Fruit fly (Drosophila melanogaster) Kc167 (cell line): ENCODE data around the gene CG1273.
A peak's percentile ranks its signal among the peaks of the same experiment; 100 is the strongest.

ENCODE experiments used
- Myc ChIP-seq: fragments of >200 bp; optimal IDR thresholded peaks from 2 replicates; lab custom pipeline; 2017; ENCODE audit warnings: missing external identifiers
- Sin3A ChIP-seq: fragments of >200 bp; optimal IDR thresholded peaks from 2 replicates; lab custom pipeline; 2018; ENCODE audit warnings: missing external identifiers
- h ChIP-seq: fragments of >200 bp; optimal IDR thresholded peaks from 3 replicates; lab custom pipeline; 2018; ENCODE audit warnings: missing external identifiers
- insv ChIP-seq: fragments of >200 bp; optimal IDR thresholded peaks from 3 replicates; lab custom pipeline; 2018; ENCODE audit warnings: missing external identifiers
- psq ChIP-seq: fragments of >200 bp; optimal IDR thresholded peaks from 2 replicates; lab custom pipeline; 2017; ENCODE audit warnings: missing external identifiers
- ttk ChIP-seq: sonication (Bioruptor generic); optimal IDR thresholded peaks from 2 replicates; lab custom pipeline; 2017; ENCODE audit warnings: missing external identifiers

Gene CG1273

DNA sequence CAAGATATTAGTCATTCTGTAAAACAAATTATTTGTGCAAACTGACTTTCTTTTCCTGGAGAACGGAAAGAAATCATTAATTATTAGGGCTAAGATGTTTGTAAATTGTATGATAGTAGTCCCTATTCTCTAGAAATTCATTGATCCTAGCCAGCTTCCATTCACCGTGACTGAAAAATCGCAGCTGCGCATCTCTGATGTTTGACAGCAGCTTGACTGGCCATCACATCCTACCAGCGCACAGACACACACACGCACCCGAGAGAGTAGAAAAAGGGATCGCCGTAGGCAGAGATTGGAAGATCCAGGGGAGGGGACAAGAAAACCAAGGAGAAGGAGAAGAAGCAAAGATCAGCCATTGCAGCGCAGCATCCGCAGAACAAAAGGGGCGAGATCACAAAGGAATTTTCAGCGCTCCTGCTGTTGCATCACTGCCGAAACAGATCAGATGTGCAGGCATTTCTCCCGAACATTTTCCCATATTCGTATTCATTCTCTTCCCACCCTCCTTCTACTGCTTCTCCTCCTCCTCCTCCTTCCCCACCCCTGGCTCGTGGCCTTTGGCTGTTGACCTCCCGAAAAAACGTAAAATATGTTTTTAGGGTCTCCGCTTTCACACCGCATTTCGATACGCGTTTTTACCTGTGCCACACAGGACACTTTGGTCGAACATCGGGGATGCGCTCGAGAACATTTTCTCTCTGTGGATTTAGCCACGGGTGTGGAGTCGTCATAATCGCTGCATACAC, 10.5 kb upstream of the CG1273 start:
- TF ChIP-seq h (lab: Kevin White, UChicago) (no peak), ttk (lab: Kevin White, UChicago) (no peak)

DNA sequence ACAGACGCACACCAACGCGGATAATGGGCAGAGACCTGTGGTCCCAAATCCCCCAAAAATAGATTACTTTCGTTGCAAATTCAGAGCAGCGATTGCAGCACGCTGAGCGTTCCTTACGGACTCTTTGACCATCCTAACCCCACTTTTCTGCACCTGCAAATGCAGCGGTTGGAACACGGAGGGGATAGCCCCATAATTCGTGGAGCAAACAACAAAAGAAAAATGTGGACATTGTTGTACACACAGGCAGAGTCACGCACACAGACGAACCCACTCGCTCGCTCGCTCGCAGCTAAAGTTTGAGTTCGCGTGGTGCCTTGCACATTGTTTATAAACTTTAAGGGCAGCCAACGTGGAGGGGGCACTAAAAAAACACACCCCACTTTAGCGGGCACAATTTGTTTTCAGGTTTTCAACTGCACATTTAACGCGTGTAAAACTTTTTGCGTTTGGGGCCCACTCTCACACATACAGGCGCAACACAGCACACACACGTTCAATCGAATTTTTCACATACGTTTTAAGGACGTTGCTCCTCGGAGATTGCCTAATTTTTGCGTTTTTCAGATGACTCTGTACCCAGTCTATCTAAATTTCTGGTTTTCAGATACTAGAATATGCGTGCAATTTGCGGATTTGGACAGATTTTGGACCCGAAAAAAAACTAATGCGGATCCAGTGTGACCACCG, 9.8 kb upstream of the CG1273 start:
- TF ChIP-seq ttk (lab: Kevin White, UChicago): no peak
- TF ChIP-seq Myc (lab: Kevin White, UChicago): no peak
- no peak for TF ChIP-seq insv
- no peak for TF ChIP-seq h (lab: Kevin White, UChicago)
- TF ChIP-seq psq (lab: Kevin White, UChicago): no peak

DNA sequence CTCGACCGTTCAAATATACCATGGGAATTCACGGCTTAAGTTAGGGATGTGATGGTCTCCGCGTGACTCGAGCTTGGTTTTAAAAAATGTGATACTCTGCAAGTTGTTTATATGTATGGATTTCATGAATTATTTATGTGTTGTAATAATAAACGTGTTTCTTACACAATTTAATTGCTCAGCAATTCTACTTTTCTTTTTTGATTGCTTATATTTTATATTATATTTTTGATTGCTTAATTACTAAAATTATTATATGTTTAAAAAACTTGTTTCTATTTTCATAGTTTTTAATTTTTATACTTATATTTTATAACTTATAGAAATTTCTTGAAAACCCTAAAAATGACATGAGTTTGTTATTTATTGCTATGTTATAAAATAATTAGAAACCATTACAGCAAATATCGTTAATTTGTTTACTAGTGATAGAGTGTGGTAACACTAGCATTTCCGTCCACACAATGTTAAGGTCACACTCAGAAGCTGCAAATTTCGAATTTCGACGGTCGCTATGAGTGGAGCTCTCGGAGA, 9.2 kb upstream of the CG1273 start, which contains the start of the genes ago and CG1265:
Gene ago, minus strand, starts transcription at position 6 of the 534 bp plus-strand sequence.
Gene CG1265, plus strand, starts transcription at position 476 of the 534 bp plus-strand sequence.
- TF ChIP-seq Myc (lab: Kevin White, UChicago) (no peak), ttk (lab: Kevin White, UChicago) (no peak), Sin3A (lab: Kevin White, UChicago) (peak; percentile 30), psq (lab: Kevin White, UChicago) (no peak), h (lab: Kevin White, UChicago) (no peak)

DNA sequence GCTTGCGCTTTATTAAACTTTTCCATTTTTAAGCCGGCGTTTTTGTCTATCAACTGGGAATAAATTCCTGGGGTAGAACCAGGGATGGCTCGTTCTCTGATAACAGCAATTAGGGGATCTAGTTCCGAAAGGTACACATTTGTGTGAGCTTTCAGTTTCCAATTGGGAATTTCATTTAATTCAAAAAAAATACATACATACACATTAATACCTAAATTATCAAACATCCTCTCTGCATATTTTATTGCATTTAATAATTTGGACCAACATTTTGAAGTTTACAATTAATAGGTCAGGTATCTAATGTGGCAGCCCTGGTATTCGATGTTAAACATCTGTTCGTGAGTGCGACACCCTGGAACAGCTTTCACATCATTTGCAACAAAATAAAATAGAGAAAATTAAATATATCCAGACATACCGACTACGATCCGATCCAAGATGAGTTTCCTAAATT, 4.4 kb upstream of the CG1273 start, which contains the start of the genes CG15011 and CG1309:
Gene CG15011, minus strand, starts transcription at position 51 of the 457 bp plus-strand sequence.
Gene CG1309, plus strand, starts transcription at position 329 of the 457 bp plus-strand sequence.
- no peak for TF ChIP-seq Myc (lab: Kevin White, UChicago)
- TF ChIP-seq insv: no peak
- no peak for TF ChIP-seq ttk (lab: Kevin White, UChicago)
- TF ChIP-seq Sin3A (lab: Kevin White, UChicago): no peak
- TF ChIP-seq psq (lab: Kevin White, UChicago): no peak
- no peak for TF ChIP-seq h (lab: Kevin White, UChicago)

DNA sequence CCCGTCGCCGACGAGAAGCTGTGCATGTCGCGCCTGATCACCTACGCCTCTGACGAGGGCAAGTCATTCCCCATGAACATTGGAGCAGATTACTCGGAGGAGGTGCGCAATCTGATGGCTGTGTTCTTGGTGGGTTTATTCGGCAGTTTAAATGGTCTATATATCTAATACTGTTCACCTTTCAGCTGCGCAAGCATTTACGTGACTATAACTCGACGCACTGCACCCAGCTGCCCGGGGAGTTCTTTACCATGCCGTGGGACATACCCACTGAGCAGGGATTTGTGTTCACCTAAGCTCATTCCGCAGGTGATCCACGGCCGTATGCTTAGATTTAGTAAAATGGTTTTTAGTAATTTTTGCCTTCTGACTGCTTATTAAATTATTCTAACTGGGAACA, 2.3 kb upstream of the CG1273 start:
- TF ChIP-seq Myc (lab: Kevin White, UChicago): no peak
- no peak for TF ChIP-seq ttk (lab: Kevin White, UChicago)
- no peak for TF ChIP-seq Sin3A (lab: Kevin White, UChicago)
- no peak for TF ChIP-seq insv
- no peak for TF ChIP-seq psq (lab: Kevin White, UChicago)
- no peak for TF ChIP-seq h (lab: Kevin White, UChicago)

DNA sequence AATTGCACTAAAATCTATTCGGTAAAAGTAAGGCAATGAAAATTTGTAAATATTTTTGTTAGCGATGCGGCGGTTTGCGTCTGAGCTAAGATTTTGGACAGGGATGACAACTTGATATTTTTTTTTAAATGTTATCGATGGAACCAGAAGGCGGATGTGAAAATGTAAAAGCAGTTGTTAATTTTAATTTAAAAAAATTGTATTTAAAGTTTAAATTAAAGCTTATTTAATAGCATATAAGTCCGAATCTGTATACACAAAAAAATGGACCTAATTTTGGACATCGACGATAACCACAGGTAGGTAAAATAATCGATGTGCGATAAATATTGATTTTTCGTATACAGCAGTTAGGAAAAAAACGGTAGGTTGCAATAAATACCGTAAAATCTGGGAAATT, 1.1 kb upstream of the CG1273 start, which contains the start of the genes CG11586 and VhaM9.7-a:
Gene CG11586, minus strand, starts transcription at position 87 of the 400 bp plus-strand sequence.
Gene VhaM9.7-a, plus strand, starts transcription at position 322 of the 400 bp plus-strand sequence.
- no peak for TF ChIP-seq psq (lab: Kevin White, UChicago)
- TF ChIP-seq insv: no peak
- TF ChIP-seq Sin3A (lab: Kevin White, UChicago): no peak
- TF ChIP-seq h (lab: Kevin White, UChicago): no peak
- no peak for TF ChIP-seq ttk (lab: Kevin White, UChicago)
- no peak for TF ChIP-seq Myc (lab: Kevin White, UChicago)

DNA sequence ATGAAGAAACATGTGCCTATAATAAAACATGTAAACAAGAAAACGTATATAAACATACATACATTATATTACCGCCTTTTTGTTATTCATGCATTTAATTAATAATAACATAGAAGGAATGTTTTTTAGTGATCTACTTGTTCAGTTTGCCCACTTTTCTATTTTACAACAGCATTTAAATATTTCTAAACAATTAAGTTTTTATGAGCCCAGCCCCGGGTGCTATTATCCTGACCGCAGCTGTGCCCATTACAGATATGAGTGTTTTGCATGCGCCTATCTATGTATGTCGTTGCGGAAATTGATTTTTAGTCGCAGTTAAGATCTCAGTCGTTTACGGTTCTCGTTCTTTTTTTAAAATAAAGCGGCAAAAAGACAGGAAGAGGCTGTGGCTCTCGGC, 1.4 kb downstream of the CG1273 start:
- no peak for TF ChIP-seq psq (lab: Kevin White, UChicago)
- TF ChIP-seq insv: no peak
- TF ChIP-seq h (lab: Kevin White, UChicago): no peak
- no peak for TF ChIP-seq ttk (lab: Kevin White, UChicago)
- no peak for TF ChIP-seq Myc (lab: Kevin White, UChicago)
- TF ChIP-seq Sin3A (lab: Kevin White, UChicago): no peak

DNA sequence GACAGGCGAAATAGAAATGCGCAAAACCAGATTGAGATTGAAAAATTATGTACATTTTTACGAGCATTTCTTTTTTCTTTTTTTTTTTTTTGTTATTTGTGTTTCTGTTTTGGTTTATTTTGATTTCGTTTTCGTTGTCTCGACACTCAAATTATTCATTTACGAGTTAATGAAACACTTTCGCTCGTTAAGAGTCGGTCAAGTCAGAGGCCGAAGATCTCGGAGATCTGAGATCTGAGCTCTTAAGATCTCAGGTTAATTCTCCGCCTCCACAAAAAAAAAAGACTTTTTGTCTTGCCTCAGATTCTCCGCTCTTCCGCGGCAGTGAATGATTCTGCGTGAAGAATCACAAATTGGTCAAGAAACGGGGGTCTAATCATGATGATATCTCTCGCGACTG, 2.3 kb downstream of the CG1273 start:
- TF ChIP-seq Sin3A (lab: Kevin White, UChicago) (no peak), Myc (lab: Kevin White, UChicago) (no peak), h (lab: Kevin White, UChicago) (no peak), insv (no peak), psq (lab: Kevin White, UChicago) (no peak), ttk (lab: Kevin White, UChicago) (no peak)

DNA sequence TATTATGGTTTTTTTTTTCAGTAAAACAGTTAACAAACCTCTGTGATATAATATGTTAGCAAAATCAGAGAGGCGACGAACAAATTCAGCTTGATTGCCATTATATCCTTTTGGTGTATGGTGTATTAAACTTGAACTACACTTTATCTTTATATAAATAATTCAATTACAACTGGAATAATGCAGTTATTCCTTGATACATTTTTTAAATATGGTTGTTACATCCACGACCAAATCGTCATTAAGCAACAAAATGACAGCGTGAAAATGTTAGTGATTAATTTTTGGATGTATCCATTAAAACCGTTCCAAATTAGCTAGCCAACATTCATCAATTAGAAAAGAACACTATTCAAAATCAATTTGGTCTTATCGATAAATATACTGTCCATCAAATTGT, 3.9 kb downstream of the CG1273 start, which contains the start of gene CG33764:
Gene CG33764, minus strand, starts transcription at position 101 of the 400 bp plus-strand sequence.
- TF ChIP-seq ttk (lab: Kevin White, UChicago): no peak
- no peak for TF ChIP-seq psq (lab: Kevin White, UChicago)
- TF ChIP-seq Sin3A (lab: Kevin White, UChicago): no peak
- TF ChIP-seq insv: no peak
- TF ChIP-seq Myc (lab: Kevin White, UChicago): no peak
- TF ChIP-seq h (lab: Kevin White, UChicago): no peak

DNA sequence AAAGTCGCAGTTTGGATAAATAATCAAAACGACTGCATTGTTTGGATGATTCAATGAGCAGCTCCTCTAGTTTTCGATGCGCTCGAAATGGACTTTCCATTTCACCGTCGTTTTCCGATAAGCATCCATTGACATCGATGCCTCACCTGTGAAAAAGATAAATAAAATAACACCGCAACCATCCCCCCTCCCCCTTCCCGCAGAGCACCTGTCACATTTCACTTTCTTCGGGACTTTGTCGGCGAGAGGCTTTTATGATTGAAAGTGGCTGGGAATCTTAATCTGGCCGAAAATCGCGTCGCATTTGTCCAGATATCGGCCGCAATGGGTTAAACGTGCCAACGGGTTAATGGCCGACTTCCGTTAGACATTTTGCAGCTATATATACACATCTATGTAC, 5.7 kb downstream of the CG1273 start:
- TF ChIP-seq ttk (lab: Kevin White, UChicago): no peak
- no peak for TF ChIP-seq Sin3A (lab: Kevin White, UChicago)
- no peak for TF ChIP-seq h (lab: Kevin White, UChicago)
- TF ChIP-seq Myc (lab: Kevin White, UChicago): no peak
- TF ChIP-seq psq (lab: Kevin White, UChicago): no peak
- TF ChIP-seq insv: no peak

DNA sequence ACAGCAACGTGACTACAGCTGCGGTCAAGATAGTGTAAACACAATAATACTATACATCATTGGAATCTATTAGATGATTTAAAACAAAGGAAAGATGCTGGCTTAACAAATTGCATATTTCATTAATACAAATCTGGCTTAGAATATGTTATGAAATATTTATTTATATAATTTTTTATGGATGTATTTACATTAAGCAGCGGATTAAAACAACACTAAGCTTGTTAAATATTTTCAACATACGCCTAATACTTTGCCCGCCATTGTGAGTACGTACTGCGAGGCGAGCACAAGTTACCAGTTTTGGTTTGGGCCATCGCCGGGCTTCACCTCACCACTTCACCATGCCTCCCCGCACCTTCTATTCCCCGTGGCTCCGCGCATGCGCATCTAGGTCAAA, 6.4 kb downstream of the CG1273 start:
- TF ChIP-seq Sin3A (lab: Kevin White, UChicago): no peak
- no peak for TF ChIP-seq ttk (lab: Kevin White, UChicago)
- no peak for TF ChIP-seq insv
- TF ChIP-seq Myc (lab: Kevin White, UChicago): no peak
- no peak for TF ChIP-seq psq (lab: Kevin White, UChicago)
- TF ChIP-seq h (lab: Kevin White, UChicago): no peak
